Fruit fly (Drosophila melanogaster): ENCODE results near the gene CG6959.

- TF ChIP-seq CG8478 (optimal IDR thresholded peaks at IDR 0.05) (no peak), pan (optimal IDR thresholded peaks at IDR 0.05) (no peak), psq (optimal IDR thresholded peaks at IDR 0.05) (no peak), usp (GFP tag; optimal IDR thresholded peaks at IDR 0.05) (no peak)
These were observed 18.1 kb downstream of the CG6959 start for dm6 chr3R:11850917-11851897.

All from whole organism.